Worm (Caenorhabditis elegans) whole organism, late embryonic: ENCODE measurements around the gene F08D12.2.

Experiments used
- mec-3 ChIP-seq: sonication (generic microtip); optimal IDR thresholded peaks from 2 replicates; lab custom pipeline; 2016; ENCODE audit warnings: borderline replicate concordance, missing genetic modification characterization, missing compliant biosample characterization
- nhr-232 ChIP-seq: sonication (generic microtip); optimal IDR thresholded peaks from 2 replicates; lab custom pipeline; 2016; ENCODE audit warnings: missing genetic modification characterization, missing compliant biosample characterization
- odd-2 ChIP-seq: sonication (generic microtip); optimal IDR thresholded peaks from 2 replicates; lab custom pipeline; 2017; ENCODE audit warnings: antibody characterized with exemption, mild to moderate bottlenecking, missing genetic modification characterization, missing compliant biosample characterization
- pha-4 ChIP-seq: fragments of 150-350 bp; optimal IDR thresholded peaks from 2 replicates; lab custom pipeline; 2018; ENCODE audit warnings: missing biosample characterization, missing genetic modification reagents, missing genetic modification characterization
- tbx-2 ChIP-seq: sonication (generic microtip); optimal IDR thresholded peaks from 2 replicates; lab custom pipeline; 2016; ENCODE audit warnings: missing genetic modification characterization, missing compliant biosample characterization

DNA sequence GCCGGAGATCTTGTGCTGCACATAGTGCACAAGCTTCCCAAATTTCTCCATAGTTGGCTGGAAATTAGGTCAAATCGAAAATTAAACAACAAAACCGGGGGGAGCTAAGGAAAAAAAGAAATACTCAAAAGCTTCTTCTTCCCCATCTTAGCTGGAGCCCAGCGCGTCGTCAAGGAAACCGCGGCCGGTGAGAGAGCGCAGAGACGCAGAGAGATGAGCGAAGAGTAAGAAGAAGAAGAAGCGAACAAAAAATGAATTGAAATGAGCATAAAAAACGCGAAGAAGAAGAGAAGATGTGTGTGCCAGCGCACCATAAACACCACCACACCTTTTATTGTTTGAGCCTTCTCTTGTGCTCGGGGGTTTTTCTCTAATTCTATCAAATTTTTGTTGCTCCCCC lies 46.3 kb upstream of the F08D12.2 start, which contains the start of gene wdr-31:
- TF ChIP-seq tbx-2 (no peak), odd-2 (tag; lab: Kevin White, UChicago) (no peak), nhr-232 (no peak), mec-3 (tag; lab: Kevin White, UChicago) (no peak), pha-4 (no peak)
